Fruit fly (Drosophila melanogaster) S2 (cell line): ENCODE results near the gene Obp19b.

Source experiments
- CG8478 ChIP-seq: fragments of >200 bp; optimal IDR thresholded peaks from 2 replicates; lab custom pipeline; 2018
- CTCF ChIP-seq, 2 experiments: fragments of >200 bp; optimal IDR thresholded peaks; 2 replicates each; lab custom pipeline; 2018

DNA sequence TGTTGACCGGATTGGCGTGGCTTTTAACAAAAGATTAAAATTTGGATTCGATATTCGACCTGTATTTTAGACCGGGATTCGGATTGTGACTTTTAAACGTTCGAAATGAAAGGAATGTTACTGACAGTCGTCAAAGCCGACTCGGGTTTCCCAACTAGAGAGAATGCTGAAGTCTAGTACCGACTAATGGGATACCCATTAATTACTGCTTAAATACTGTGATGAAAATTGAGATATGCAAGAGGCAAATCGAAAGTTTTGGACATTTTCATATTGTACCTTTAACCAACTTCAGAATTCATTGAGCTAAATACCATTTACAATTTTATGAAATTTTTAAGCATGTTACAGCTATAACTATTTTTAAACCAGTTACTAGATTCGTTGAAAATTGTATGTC lies 2.4 kb upstream of the Obp19b start, which contains the start of gene CG15458:
- TF ChIP-seq CTCF (optimal IDR thresholded peaks at IDR 0.05; lab: Kevin White, UChicago) = no peak
- no peak for TF ChIP-seq CG8478
